Worm (Caenorhabditis elegans) whole organism, late embryonic: ENCODE results near the gene F44A6.3.
A peak's percentile ranks its signal among the peaks of the same experiment; 100 is the strongest.

ENCODE experiments used
- F13H6.1 ChIP-seq: sonication (generic microtip); optimal IDR thresholded peaks from 2 replicates; lab custom pipeline; 2016; ENCODE audit warnings: missing genetic modification characterization, missing compliant biosample characterization
- ahr-1 ChIP-seq: sonication (generic microtip); optimal IDR thresholded peaks from 2 replicates; lab custom pipeline; 2016; ENCODE audit warnings: missing genetic modification characterization, missing compliant biosample characterization
- ceh-18 ChIP-seq: sonication (generic microtip); optimal IDR thresholded peaks from 2 replicates; lab custom pipeline; 2016; ENCODE audit warnings: missing genetic modification characterization, missing compliant biosample characterization
- ceh-19 ChIP-seq: fragments of 200-800 bp; sonication (Bioruptor generic); optimal IDR thresholded peaks from 2 replicates; lab custom pipeline; 2018; ENCODE audit warnings: mild to moderate bottlenecking, missing genetic modification characterization, missing compliant biosample characterization
- ceh-2 ChIP-seq: sonication (generic microtip); optimal IDR thresholded peaks from 2 replicates; lab custom pipeline; 2016; ENCODE audit warnings: missing genotype, missing genetic modification characterization, missing compliant biosample characterization
- ceh-31 ChIP-seq: sonication (generic microtip); optimal IDR thresholded peaks from 2 replicates; lab custom pipeline; 2016; ENCODE audit warnings: missing genetic modification characterization, missing compliant biosample characterization
- ceh-48 ChIP-seq: sonication (generic microtip); optimal IDR thresholded peaks from 2 replicates; lab custom pipeline; 2016; ENCODE audit warnings: missing genetic modification characterization, inconsistent platforms, missing compliant biosample characterization
- ceh-6 ChIP-seq: fragments of 200-800 bp; sonication (Bioruptor generic); optimal IDR thresholded peaks from 2 replicates; lab custom pipeline; 2018; ENCODE audit warnings: mild to moderate bottlenecking, missing genetic modification characterization, missing compliant biosample characterization
- ceh-9 ChIP-seq: sonication (generic microtip); optimal IDR thresholded peaks from 2 replicates; lab custom pipeline; 2016; ENCODE audit warnings: mild to moderate bottlenecking, missing genetic modification characterization, inconsistent platforms, missing compliant biosample characterization
- elt-2 ChIP-seq: sonication (generic microtip); optimal IDR thresholded peaks from 2 replicates; lab custom pipeline; 2016; ENCODE audit warnings: missing genetic modification reagents, missing genetic modification characterization, missing compliant biosample characterization
- eyg-1 ChIP-seq: sonication (generic microtip); optimal IDR thresholded peaks from 2 replicates; lab custom pipeline; 2016; ENCODE audit warnings: missing genotype, missing genetic modification characterization, missing compliant biosample characterization
- fax-1 ChIP-seq: sonication (generic microtip); optimal IDR thresholded peaks from 2 replicates; lab custom pipeline; 2016; ENCODE audit warnings: missing genotype, missing genetic modification characterization, missing compliant biosample characterization
- fkh-10 ChIP-seq: fragments of 150-350 bp; optimal IDR thresholded peaks from 2 replicates; lab custom pipeline; 2014; ENCODE audit warnings: missing biosample characterization, missing genetic modification reagents, missing genetic modification characterization
- fkh-6 ChIP-seq: sonication (generic microtip); optimal IDR thresholded peaks from 2 replicates; lab custom pipeline; 2016; ENCODE audit warnings: missing genetic modification characterization, missing compliant biosample characterization
- gmeb-2 ChIP-seq: sonication (generic microtip); optimal IDR thresholded peaks from 2 replicates; lab custom pipeline; 2016; ENCODE audit warnings: missing genetic modification characterization, inconsistent platforms, missing compliant biosample characterization
- hlh-13 ChIP-seq: fragments of 200-800 bp; sonication (Bioruptor generic); optimal IDR thresholded peaks from 2 replicates; lab custom pipeline; 2018; ENCODE audit warnings: mild to moderate bottlenecking, missing genetic modification characterization, missing compliant biosample characterization
- hlh-30 ChIP-seq: sonication (generic microtip); optimal IDR thresholded peaks from 2 replicates; lab custom pipeline; 2017; ENCODE audit warnings: antibody characterized with exemption, missing genetic modification characterization, missing compliant biosample characterization; ENCODE audit not compliant: insufficient read depth
- hlh-8 ChIP-seq: sonication (generic microtip); optimal IDR thresholded peaks from 2 replicates; lab custom pipeline; 2016; ENCODE audit warnings: missing genotype, missing genetic modification characterization, missing compliant biosample characterization
- lin-11 ChIP-seq: fragments of 200-800 bp; sonication (Bioruptor generic); optimal IDR thresholded peaks from 2 replicates; lab custom pipeline; 2018; ENCODE audit warnings: mild to moderate bottlenecking, missing genetic modification characterization, missing compliant biosample characterization
- madf-2 ChIP-seq: sonication (generic microtip); optimal IDR thresholded peaks from 2 replicates; lab custom pipeline; 2017; ENCODE audit warnings: missing genetic modification characterization, missing compliant biosample characterization
- nfya-1 ChIP-seq: sonication (generic microtip); optimal IDR thresholded peaks from 2 replicates; lab custom pipeline; 2017; ENCODE audit warnings: missing genetic modification characterization, mild to moderate bottlenecking, missing compliant biosample characterization, antibody characterized with exemption, moderate library complexity
- nhr-11 ChIP-seq: fragments of 150-350 bp; optimal IDR thresholded peaks from 2 replicates; lab custom pipeline; 2014; ENCODE audit warnings: missing biosample characterization, missing genetic modification characterization
- nhr-232 ChIP-seq: sonication (generic microtip); optimal IDR thresholded peaks from 2 replicates; lab custom pipeline; 2016; ENCODE audit warnings: missing genetic modification characterization, missing compliant biosample characterization
- odd-2 ChIP-seq: sonication (generic microtip); optimal IDR thresholded peaks from 2 replicates; lab custom pipeline; 2017; ENCODE audit warnings: antibody characterized with exemption, mild to moderate bottlenecking, missing genetic modification characterization, missing compliant biosample characterization
- pag-3 ChIP-seq: sonication (generic microtip); optimal IDR thresholded peaks from 2 replicates; lab custom pipeline; 2016; ENCODE audit warnings: missing compliant biosample characterization, missing genetic modification characterization, borderline replicate concordance
- pha-4 ChIP-seq: fragments of 150-350 bp; optimal IDR thresholded peaks from 2 replicates; lab custom pipeline; 2018; ENCODE audit warnings: missing biosample characterization, missing genetic modification reagents, missing genetic modification characterization
- pqm-1 ChIP-seq: sonication (generic microtip); optimal IDR thresholded peaks from 2 replicates; lab custom pipeline; 2016; ENCODE audit warnings: missing genetic modification characterization, missing compliant biosample characterization
- ref-2 ChIP-seq: sonication (generic microtip); optimal IDR thresholded peaks from 2 replicates; lab custom pipeline; 2016; ENCODE audit warnings: missing genetic modification characterization, missing compliant biosample characterization
- sdc-2 ChIP-seq: sonication (generic microtip); optimal IDR thresholded peaks from 2 replicates; lab custom pipeline; 2016; ENCODE audit warnings: missing genotype, missing genetic modification characterization, missing compliant biosample characterization
- tbx-2 ChIP-seq: sonication (generic microtip); optimal IDR thresholded peaks from 2 replicates; lab custom pipeline; 2016; ENCODE audit warnings: missing genetic modification characterization, missing compliant biosample characterization
- unc-3 ChIP-seq, 2 experiments: fragments of 200-800 bp in 1 of 2; sonication (Bioruptor generic) in 1 of 2; sonication (generic microtip) in 1 of 2; conservative IDR thresholded peaks in 1 of 2; optimal IDR thresholded peaks in 1 of 2; 2 replicates each; pipeline versions ENCODE4 v1.3.6 to Lab custom; 2016 to 2022; ENCODE audit warnings: missing compliant biosample characterization in 2 of 2, missing genetic modification characterization in 2 of 2, missing genetic modification reagents in 1 of 2
- unc-42 ChIP-seq: sonication (generic microtip); optimal IDR thresholded peaks from 2 replicates; lab custom pipeline; 2016; ENCODE audit warnings: missing genotype, missing genetic modification characterization, missing compliant biosample characterization
- unc-55 ChIP-seq: sonication (generic microtip); optimal IDR thresholded peaks from 2 replicates; lab custom pipeline; 2017; ENCODE audit warnings: missing biosample characterization, missing genetic modification reagents, missing genetic modification characterization
- zip-5 ChIP-seq: sonication (generic microtip); optimal IDR thresholded peaks from 2 replicates; lab custom pipeline; 2016; ENCODE audit warnings: missing genetic modification characterization, missing compliant biosample characterization

F44A6.3 gene

ce11 chrX:10199202-10199601 is 13.4 kb upstream of the F44A6.3 start:
- TF ChIP-seq ceh-31 (tag; lab: Kevin White, UChicago) (no peak), ceh-18 (tag; lab: Kevin White, UChicago) (no peak), odd-2 (tag; lab: Kevin White, UChicago) (no peak), nhr-11 (tag; lab: Kevin White, UChicago) (no peak), hlh-8 (tag; lab: Kevin White, UChicago) (no peak), nhr-232 (tag; lab: Kevin White, UChicago) (no peak), ceh-9 (tag; lab: Kevin White, UChicago) (no peak), unc-3 (GFP tag; conservative IDR thresholded peaks at IDR 0.05; lab: Robert Waterston, UW) (no peak), unc-3 (tag; optimal IDR thresholded peaks at IDR 0.05; lab: Kevin White, UChicago) (no peak), ceh-19 (GFP tag; lab: Kevin White, UChicago) (no peak), F13H6.1 (no peak), eyg-1 (tag; lab: Kevin White, UChicago) (no peak), gmeb-2 (tag; lab: Kevin White, UChicago) (no peak), nfya-1 (no peak), fkh-6 (tag; lab: Kevin White, UChicago) (no peak), ceh-6 (no peak), fax-1 (tag; lab: Kevin White, UChicago) (no peak), lin-11 (tag; lab: Kevin White, UChicago) (no peak)
- TF ChIP-seq, all 69 proteins: peak for 0

- TF ChIP-seq hlh-30 (tag; lab: Kevin White, UChicago) (peak; percentile 39), lin-11 (tag; lab: Kevin White, UChicago) (no peak)
These were observed 9.1 kb upstream of the F44A6.3 start for ce11 chrX:10203501-10203900.

ce11 chrX:10204313-10205063 is 8.1 kb upstream of the F44A6.3 start:
- TF ChIP-seq ref-2 (tag; lab: Kevin White, UChicago) (peak; percentile 42), fkh-10 (no peak), sdc-2 (tag; lab: Kevin White, UChicago) (peak; percentile 34), tbx-2 (peak; percentile 34), ceh-31 (tag; lab: Kevin White, UChicago) (peak; percentile 27), zip-5 (tag; lab: Kevin White, UChicago) (no peak), unc-55 (GFP tag; lab: Kevin White, UChicago) (peak; percentile 56), elt-2 (tag; lab: Kevin White, UChicago) (peak; percentile 22)

- no peak for TF ChIP-seq madf-2 (tag; lab: Kevin White, UChicago)
- no peak for TF ChIP-seq ceh-2 (tag; lab: Kevin White, UChicago)
- no peak for TF ChIP-seq hlh-30 (tag; lab: Kevin White, UChicago)
- TF ChIP-seq nfya-1: no peak
These were observed 7.2 kb upstream of the F44A6.3 start, which contains the start of gene sex-1 for ce11 chrX:10205321-10205720. TSS of gene sex-1 (minus strand) at chrX:10205421.

- TF ChIP-seq ref-2 (tag; lab: Kevin White, UChicago) (peak; percentile 22), ceh-31 (tag; lab: Kevin White, UChicago) (no peak), elt-2 (tag; lab: Kevin White, UChicago) (peak; percentile 8)
These were observed 6.6 kb upstream of the F44A6.3 start for ce11 chrX:10206008-10206407.

- TF ChIP-seq gmeb-2 (tag; lab: Kevin White, UChicago) (no peak), elt-2 (tag; lab: Kevin White, UChicago) (peak; percentile 27)
These were observed 4.1 kb upstream of the F44A6.3 start for ce11 chrX:10208481-10208880.

ce11 chrX:10215429-10215828 is 2.9 kb downstream of the F44A6.3 start, which contains the start of gene F44A6.4:
TSS of gene F44A6.4 (minus strand) at chrX:10215495.
- TF ChIP-seq ahr-1 (tag; lab: Kevin White, UChicago) (no peak), pag-3 (tag; lab: Kevin White, UChicago) (no peak), ceh-48 (tag; lab: Kevin White, UChicago) (peak; percentile 36), ceh-6 (no peak), unc-42 (tag; lab: Kevin White, UChicago) (no peak), pqm-1 (tag; lab: Kevin White, UChicago) (no peak), pha-4 (tag; lab: Kevin White, UChicago) (no peak), hlh-13 (GFP tag; lab: Kevin White, UChicago) (no peak), odd-2 (tag; lab: Kevin White, UChicago) (no peak)
- TF ChIP-seq, all 69 proteins: peak for 1
